Worm (Caenorhabditis elegans) whole organism, late embryonic: ENCODE results near the gene arrd-7.

Source experiments
- F13H6.1 ChIP-seq: sonication (generic microtip); optimal IDR thresholded peaks from 2 replicates; lab custom pipeline; 2016; ENCODE audit warnings: missing genetic modification characterization, missing compliant biosample characterization
- dve-1 ChIP-seq: sonication (generic microtip); optimal IDR thresholded peaks from 2 replicates; lab custom pipeline; 2017; ENCODE audit warnings: antibody characterized with exemption, mild to moderate bottlenecking, missing genetic modification characterization, missing compliant biosample characterization
- hlh-30 ChIP-seq: sonication (generic microtip); optimal IDR thresholded peaks from 2 replicates; lab custom pipeline; 2017; ENCODE audit warnings: antibody characterized with exemption, missing genetic modification characterization, missing compliant biosample characterization; ENCODE audit not compliant: insufficient read depth
- lin-11 ChIP-seq: fragments of 200-800 bp; sonication (Bioruptor generic); optimal IDR thresholded peaks from 2 replicates; lab custom pipeline; 2018; ENCODE audit warnings: mild to moderate bottlenecking, missing genetic modification characterization, missing compliant biosample characterization
- pha-4 ChIP-seq: fragments of 150-350 bp; optimal IDR thresholded peaks from 2 replicates; lab custom pipeline; 2018; ENCODE audit warnings: missing biosample characterization, missing genetic modification reagents, missing genetic modification characterization
- pqm-1 ChIP-seq: sonication (generic microtip); optimal IDR thresholded peaks from 2 replicates; lab custom pipeline; 2016; ENCODE audit warnings: missing genetic modification characterization, missing compliant biosample characterization
- pros-1 ChIP-seq: fragments of 150-350 bp; optimal IDR thresholded peaks from 2 replicates; lab custom pipeline; 2014; ENCODE audit warnings: missing biosample characterization, missing genetic modification reagents, missing genetic modification characterization
- tbx-2 ChIP-seq: sonication (generic microtip); optimal IDR thresholded peaks from 2 replicates; lab custom pipeline; 2016; ENCODE audit warnings: missing genetic modification characterization, missing compliant biosample characterization
- unc-55 ChIP-seq: sonication (generic microtip); optimal IDR thresholded peaks from 2 replicates; lab custom pipeline; 2017; ENCODE audit warnings: missing biosample characterization, missing genetic modification reagents, missing genetic modification characterization

ce11 chrII:12076355-12076754 is 13.9 kb upstream of the arrd-7 start:
- TF ChIP-seq pha-4 (tag; lab: Kevin White, UChicago) (no peak), dve-1 (tag; lab: Kevin White, UChicago) (no peak), F13H6.1 (tag; lab: Kevin White, UChicago) (no peak), lin-11 (tag; lab: Kevin White, UChicago) (no peak), pros-1 (tag; lab: Kevin White, UChicago) (no peak), pqm-1 (no peak), unc-55 (no peak), tbx-2 (tag; lab: Kevin White, UChicago) (no peak), hlh-30 (tag; lab: Kevin White, UChicago) (no peak)
